Worm (Caenorhabditis elegans) whole organism, L2 larva: ENCODE data around the gene abt-4.

Experiments used
- aly-2 ChIP-seq: fragments of 150-350 bp; optimal IDR thresholded peaks from 2 replicates; lab custom pipeline; 2014; ENCODE audit warnings: missing biosample characterization, missing genetic modification characterization
- dmd-4 ChIP-seq: sonication (generic microtip); optimal IDR thresholded peaks from 2 replicates; lab custom pipeline; 2017; ENCODE audit warnings: missing biosample characterization, missing genetic modification characterization
- elt-3 ChIP-seq: sonication (generic microtip); optimal IDR thresholded peaks from 2 replicates; lab custom pipeline; 2017; ENCODE audit warnings: missing biosample characterization, missing genetic modification characterization
- fos-1 ChIP-seq: fragments of 150-350 bp; optimal IDR thresholded peaks from 2 replicates; lab custom pipeline; 2014; ENCODE audit warnings: missing biosample characterization, missing genetic modification characterization
- lin-13 ChIP-seq: fragments of 150-350 bp; optimal IDR thresholded peaks from 2 replicates; lab custom pipeline; 2014; ENCODE audit warnings: missing biosample characterization, missing genetic modification reagents, missing genetic modification characterization
- mdl-1 ChIP-seq, 2 experiments: fragments of 150-350 bp in 1 of 2; sonication (generic microtip) in 1 of 2; optimal IDR thresholded peaks; 2 replicates each; lab custom pipeline; 2017; ENCODE audit warnings: missing biosample characterization in 2 of 2, missing genetic modification characterization in 2 of 2
- nhr-11 ChIP-seq: fragments of 150-350 bp; optimal IDR thresholded peaks from 2 replicates; lab custom pipeline; 2014; ENCODE audit warnings: missing biosample characterization, missing genetic modification characterization
- nhr-129 ChIP-seq: fragments of 150-350 bp; optimal IDR thresholded peaks from 2 replicates; lab custom pipeline; 2014; ENCODE audit warnings: missing biosample characterization, missing genetic modification characterization
- nhr-6 ChIP-seq: fragments of 150-350 bp; optimal IDR thresholded peaks from 2 replicates; lab custom pipeline; 2014; ENCODE audit warnings: missing biosample characterization, missing genetic modification characterization
- zag-1 ChIP-seq: fragments of 150-350 bp; optimal IDR thresholded peaks from 2 replicates; lab custom pipeline; 2014; ENCODE audit warnings: missing biosample characterization, missing genetic modification characterization

DNA sequence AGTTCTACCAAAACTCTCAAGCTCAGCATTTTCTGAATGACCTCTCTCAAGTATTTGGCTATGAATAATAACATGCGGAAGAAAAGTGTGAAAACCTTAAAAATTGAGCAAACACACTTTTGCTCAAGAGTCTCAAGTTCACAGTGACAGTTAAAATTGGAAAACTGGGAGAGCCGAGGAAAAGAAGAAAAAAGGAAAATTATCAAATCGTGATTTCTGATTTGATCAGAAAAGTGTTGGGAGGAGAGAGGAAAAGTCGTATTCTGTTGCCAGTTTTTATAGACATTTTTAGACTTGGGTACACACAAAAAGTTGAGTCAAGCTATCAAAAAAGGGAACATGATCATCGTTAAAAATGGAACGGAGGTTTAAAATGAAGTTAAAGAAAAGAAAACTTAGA is 720 bp upstream of the abt-4 start:
- TF ChIP-seq aly-2 (tag; lab: Kevin White, UChicago): no peak
- no peak for TF ChIP-seq dmd-4 (tag; lab: Kevin White, UChicago)
- no peak for TF ChIP-seq elt-3 (tag; lab: Kevin White, UChicago)
- peak; percentile 56 for TF ChIP-seq fos-1 (tag; lab: Kevin White, UChicago)
- no peak for TF ChIP-seq nhr-11
- TF ChIP-seq lin-13 (GFP tag; lab: Kevin White, UChicago): no peak
- no peak for TF ChIP-seq mdl-1 (tag; optimal IDR thresholded peaks at IDR 0.05; lab: Kevin White, UChicago)
- TF ChIP-seq nhr-129: no peak
- no peak for TF ChIP-seq zag-1 (tag; lab: Kevin White, UChicago)
- no peak for TF ChIP-seq nhr-6 (tag; lab: Kevin White, UChicago)
